Fruit fly (Drosophila melanogaster): ENCODE results near the gene CG9518.

The CG9518 gene

dm6 chrX:14897592-14897991 is 26.6 kb upstream of the CG9518 start (continued):
- TF ChIP-seq Hr39 (GFP tag; optimal IDR thresholded peaks at IDR 0.05) (peak; percentile 70), eg (GFP tag; IDR thresholded peaks at IDR 0.05) (peak; percentile 7; the same call in 1 of the 3 replicates), Sox15 (GFP tag; optimal IDR thresholded peaks at IDR 0.05) (peak; percentile 74), CG4318 (GFP tag; optimal IDR thresholded peaks at IDR 0.05) (peak; percentile 46), CG1621 (tag; optimal IDR thresholded peaks at IDR 0.05) (no peak), acj6 (GFP tag; optimal IDR thresholded peaks at IDR 0.05) (peak; percentile 65), CG10669 (GFP tag; optimal IDR thresholded peaks at IDR 0.05) (peak; percentile 24), Hr38 (GFP tag; optimal IDR thresholded peaks at IDR 0.05) (no peak), OdsH (GFP tag; optimal IDR thresholded peaks at IDR 0.05) (peak; percentile 76), Lpt (GFP tag; optimal IDR thresholded peaks at IDR 0.05) (peak; percentile 33), CG6276 (GFP tag; optimal IDR thresholded peaks at IDR 0.05) (peak; percentile 62), Eip78C (GFP tag) (peak; percentile 82)

dm6 chrX:14896791-14897190 is 25.8 kb upstream of the CG9518 start, which contains the start of gene CG9514:
Gene CG9514 (minus strand): TSS chrX:14896891.
- TF ChIP-seq Met (GFP tag; optimal IDR thresholded peaks at IDR 0.05) (no peak), CG9139 (GFP tag; optimal IDR thresholded peaks at IDR 0.05) (no peak), CG11902 (GFP tag; optimal IDR thresholded peaks at IDR 0.05) (no peak), salr (GFP tag; optimal IDR thresholded peaks at IDR 0.05) (no peak)

dm6 chrX:14896310-14896709 is 25.3 kb upstream of the CG9518 start:
- TF ChIP-seq CG6276 (GFP tag; optimal IDR thresholded peaks at IDR 0.05) (peak; percentile 39), CG6854 (GFP tag; optimal IDR thresholded peaks at IDR 0.05) (no peak), Eip78C (GFP tag) (peak; percentile 68), Hr4 (GFP tag; optimal IDR thresholded peaks at IDR 0.05) (peak; percentile 61), eg (GFP tag; IDR thresholded peaks at IDR 0.05) (0 out of 3 replicates have a peak, but pooled peaks have one; percentile 19), ss (GFP tag; optimal IDR thresholded peaks at IDR 0.05) (no peak), CG15336 (GFP tag; IDR thresholded peaks at IDR 0.05) (peak; percentile 32; the same call in 1 of the 2 replicates), CG32006 (GFP tag; optimal IDR thresholded peaks at IDR 0.05) (peak; percentile 57)

- no peak for TF ChIP-seq CG34406 (GFP tag; optimal IDR thresholded peaks at IDR 0.05)
- no peak for TF ChIP-seq CG7368 (GFP tag; optimal IDR thresholded peaks at IDR 0.05)
- no peak for TF ChIP-seq CG32006 (GFP tag; optimal IDR thresholded peaks at IDR 0.05)
- no peak for TF ChIP-seq CG8319 (GFP tag; optimal IDR thresholded peaks at IDR 0.05)
- TF ChIP-seq CG9139 (GFP tag; optimal IDR thresholded peaks at IDR 0.05): no peak
- TF ChIP-seq OdsH (GFP tag; optimal IDR thresholded peaks at IDR 0.05): no peak
- no peak for TF ChIP-seq CG31627 (GFP tag; optimal IDR thresholded peaks at IDR 0.05)
- TF ChIP-seq Ets96B (tag; optimal IDR thresholded peaks at IDR 0.05): no peak
- TF ChIP-seq fd59A (GFP tag; optimal IDR thresholded peaks at IDR 0.05): no peak
- TF ChIP-seq ss (GFP tag; optimal IDR thresholded peaks at IDR 0.05): no peak
- no peak for TF ChIP-seq spab (GFP tag; optimal IDR thresholded peaks at IDR 0.05)
- no peak for TF ChIP-seq CG11294 (GFP tag; IDR thresholded peaks at IDR 0.05)
- no peak for TF ChIP-seq cyc (GFP tag; optimal IDR thresholded peaks at IDR 0.05)
- TF ChIP-seq lz (GFP tag; optimal IDR thresholded peaks at IDR 0.05): no peak
- TF ChIP-seq CG6854 (GFP tag; optimal IDR thresholded peaks at IDR 0.05): no peak
- TF ChIP-seq CG10669 (GFP tag; optimal IDR thresholded peaks at IDR 0.05): no peak
- TF ChIP-seq CG6808 (GFP tag; optimal IDR thresholded peaks at IDR 0.05): no peak
- no peak for TF ChIP-seq Blimp-1 (GFP tag; optimal IDR thresholded peaks at IDR 0.05)
These were observed 22.9 kb upstream of the CG9518 start for dm6 chrX:14893872-14894271.

dm6 chrX:14892303-14892702 is 21.3 kb upstream of the CG9518 start:
- TF ChIP-seq Blimp-1 (GFP tag; optimal IDR thresholded peaks at IDR 0.05): no peak
- no peak for TF ChIP-seq fkh (GFP tag; optimal IDR thresholded peaks at IDR 0.05)
- TF ChIP-seq CG16779 (tag; optimal IDR thresholded peaks at IDR 0.05): no peak
- peak; percentile 30 for TF ChIP-seq esn (GFP tag; optimal IDR thresholded peaks at IDR 0.05)
- TF ChIP-seq topi (GFP tag; optimal IDR thresholded peaks at IDR 0.05): peak; percentile 16
- no peak for TF ChIP-seq CG6808 (GFP tag; optimal IDR thresholded peaks at IDR 0.05)
- no peak for TF ChIP-seq Sox102F (GFP tag; optimal IDR thresholded peaks at IDR 0.05)
- TF ChIP-seq vri (GFP tag; optimal IDR thresholded peaks at IDR 0.05): no peak
- TF ChIP-seq net (GFP tag; optimal IDR thresholded peaks at IDR 0.05): no peak
- peak; percentile 83 for TF ChIP-seq svp (GFP tag)
- peak; percentile 21 for TF ChIP-seq CG8319 (GFP tag; optimal IDR thresholded peaks at IDR 0.05)
- TF ChIP-seq fd85E (GFP tag; optimal IDR thresholded peaks at IDR 0.05): no peak
- TF ChIP-seq Met (GFP tag; optimal IDR thresholded peaks at IDR 0.05): no peak
- TF ChIP-seq CG8632 (GFP tag; optimal IDR thresholded peaks at IDR 0.05): peak; percentile 12
- peak; percentile 47 for TF ChIP-seq CG32006 (GFP tag; optimal IDR thresholded peaks at IDR 0.05)
- TF ChIP-seq cyc (GFP tag; optimal IDR thresholded peaks at IDR 0.05): peak; percentile 31
- TF ChIP-seq CG11902 (GFP tag; optimal IDR thresholded peaks at IDR 0.05): peak; percentile 20
- no peak for TF ChIP-seq CG3032 (tag; optimal IDR thresholded peaks at IDR 0.05)
